Worm (Caenorhabditis elegans) whole organism, L3 larva: ENCODE results near the gene F53F4.11.

Experiments
- R02D3.7 ChIP-seq: fragments of 150-350 bp; optimal IDR thresholded peaks from 2 replicates; lab custom pipeline; 2014; ENCODE audit warnings: missing biosample characterization, missing genetic modification characterization
- ama-1 ChIP-seq: fragments of 150-350 bp; optimal IDR thresholded peaks from 2 replicates; lab custom pipeline; 2018
- ceh-28 ChIP-seq: fragments of 150-350 bp; optimal IDR thresholded peaks from 2 replicates; lab custom pipeline; 2014; ENCODE audit warnings: missing biosample characterization, missing genetic modification reagents, missing genetic modification characterization
- ceh-82 ChIP-seq: fragments of 150-350 bp; optimal IDR thresholded peaks from 2 replicates; lab custom pipeline; 2014; ENCODE audit warnings: missing biosample characterization, missing genetic modification characterization
- ceh-9 ChIP-seq: sonication (generic microtip); optimal IDR thresholded peaks from 2 replicates; lab custom pipeline; 2018; ENCODE audit warnings: missing biosample characterization, missing genetic modification characterization
- daf-12 ChIP-seq: fragments of 150-350 bp; optimal IDR thresholded peaks from 2 replicates; lab custom pipeline; 2014; ENCODE audit warnings: missing biosample characterization, missing genetic modification reagents, missing genetic modification characterization
- egl-27 ChIP-seq: sonication (generic microtip); optimal IDR thresholded peaks from 4 replicates; lab custom pipeline; 2017; ENCODE audit warnings: missing biosample characterization, missing genetic modification reagents, missing genetic modification characterization
- elt-1 ChIP-seq: fragments of 150-350 bp; optimal IDR thresholded peaks from 2 replicates; lab custom pipeline; 2014; ENCODE audit warnings: missing biosample characterization, missing genetic modification characterization
- elt-2 ChIP-seq: sonication (generic microtip); optimal IDR thresholded peaks from 2 replicates; lab custom pipeline; 2016; ENCODE audit warnings: missing genetic modification reagents, mild to moderate bottlenecking, missing genetic modification characterization, missing compliant biosample characterization
- elt-3 ChIP-seq, 3 experiments: fragments of 150-350 bp in 1 of 3; sonication (generic microtip) in 2 of 3; optimal IDR thresholded peaks; 2 replicates in 2 of 3; 4 replicates in 1 of 3; lab custom pipeline; 2014 to 2017; ENCODE audit warnings: missing biosample characterization in 3 of 3, missing genetic modification characterization in 3 of 3
- eor-1 ChIP-seq, 2 experiments: fragments of 150-350 bp; optimal IDR thresholded peaks; 2 replicates each; lab custom pipeline; 2014 to 2018; ENCODE audit warnings: missing biosample characterization in 2 of 2, missing genetic modification characterization in 2 of 2
- fkh-10 ChIP-seq: sonication (generic microtip); optimal IDR thresholded peaks from 2 replicates; lab custom pipeline; 2017; ENCODE audit warnings: missing biosample characterization, missing genetic modification reagents, missing genetic modification characterization
- fkh-2 ChIP-seq: fragments of 150-350 bp; optimal IDR thresholded peaks from 2 replicates; lab custom pipeline; 2014; ENCODE audit warnings: missing biosample characterization, missing genetic modification reagents, missing genetic modification characterization
- fos-1 ChIP-seq: fragments of 150-350 bp; optimal IDR thresholded peaks from 2 replicates; lab custom pipeline; 2014; ENCODE audit warnings: missing biosample characterization, missing genetic modification characterization
- hmg-11 ChIP-seq: sonication (generic microtip); optimal IDR thresholded peaks from 2 replicates; lab custom pipeline; 2016; ENCODE audit warnings: missing genetic modification characterization, missing compliant biosample characterization
- jun-1 ChIP-seq: fragments of 150-350 bp; optimal IDR thresholded peaks from 2 replicates; lab custom pipeline; 2014; ENCODE audit warnings: missing biosample characterization, missing genetic modification reagents, missing genetic modification characterization
- lin-15B ChIP-seq: fragments of 150-350 bp; optimal IDR thresholded peaks from 2 replicates; lab custom pipeline; 2014; ENCODE audit warnings: missing biosample characterization, missing genetic modification characterization
- lin-39 ChIP-seq: fragments of 150-350 bp; optimal IDR thresholded peaks from 2 replicates; lab custom pipeline; 2018; ENCODE audit warnings: missing biosample characterization, missing genetic modification reagents, missing genetic modification characterization
- lsy-12 ChIP-seq: sonication (generic microtip); optimal IDR thresholded peaks from 2 replicates; lab custom pipeline; 2016; ENCODE audit warnings: mild to moderate bottlenecking, missing genetic modification characterization, missing compliant biosample characterization
- mml-1 ChIP-seq: fragments of 150-350 bp; sonication (generic microtip); optimal IDR thresholded peaks from 3 replicates; lab custom pipeline; 2014; ENCODE audit warnings: missing biosample characterization, missing genetic modification characterization
- nfya-1 ChIP-seq: sonication (generic microtip); optimal IDR thresholded peaks from 2 replicates; lab custom pipeline; 2017; ENCODE audit warnings: missing genetic modification characterization, mild to moderate bottlenecking, missing compliant biosample characterization, antibody characterized with exemption, moderate library complexity; ENCODE audit not compliant: insufficient read depth
- nhr-23 ChIP-seq: fragments of 150-350 bp; optimal IDR thresholded peaks from 2 replicates; lab custom pipeline; 2014; ENCODE audit warnings: missing biosample characterization, missing genetic modification reagents, missing genetic modification characterization
- nhr-25 ChIP-seq: sonication (generic microtip); optimal IDR thresholded peaks from 2 replicates; lab custom pipeline; 2017; ENCODE audit warnings: missing biosample characterization, missing genetic modification characterization
- nhr-28 ChIP-seq: fragments of 150-350 bp; optimal IDR thresholded peaks from 2 replicates; lab custom pipeline; 2014; ENCODE audit warnings: missing biosample characterization, missing genetic modification characterization
- nhr-67 ChIP-seq: fragments of 150-350 bp; optimal IDR thresholded peaks from 2 replicates; lab custom pipeline; 2014; ENCODE audit warnings: missing biosample characterization, missing genetic modification characterization
- nhr-76 ChIP-seq: fragments of 150-350 bp; sonication (generic microtip); optimal IDR thresholded peaks from 5 replicates; lab custom pipeline; 2014; ENCODE audit warnings: missing biosample characterization, missing genetic modification characterization
- pha-4 ChIP-seq: fragments of 150-350 bp; optimal IDR thresholded peaks from 2 replicates; lab custom pipeline; 2014; ENCODE audit warnings: missing biosample characterization, missing genetic modification reagents, missing genetic modification characterization
- pqm-1 ChIP-seq: fragments of 150-350 bp; optimal IDR thresholded peaks from 2 replicates; lab custom pipeline; 2017; ENCODE audit warnings: missing biosample characterization, missing genetic modification characterization, inconsistent platforms
- sea-2 ChIP-seq: fragments of 150-350 bp; sonication (generic microtip); optimal IDR thresholded peaks from 4 replicates; lab custom pipeline; 2014; ENCODE audit warnings: missing biosample characterization, missing genetic modification reagents, missing genetic modification characterization
- skn-1 ChIP-seq: fragments of 150-350 bp; optimal IDR thresholded peaks from 2 replicates; lab custom pipeline; 2014; ENCODE audit warnings: missing biosample characterization, missing genetic modification characterization
- snpc-4 ChIP-seq: fragments of 150-350 bp; optimal IDR thresholded peaks from 2 replicates; lab custom pipeline; 2014; ENCODE audit warnings: missing biosample characterization, missing genetic modification characterization
- unc-62 ChIP-seq: fragments of 150-350 bp; sonication (generic microtip); optimal IDR thresholded peaks from 4 replicates; lab custom pipeline; 2014; ENCODE audit warnings: missing biosample characterization, missing genetic modification reagents, missing genetic modification characterization
- zag-1 ChIP-seq: fragments of 150-350 bp; optimal IDR thresholded peaks from 2 replicates; lab custom pipeline; 2014; ENCODE audit warnings: missing biosample characterization, missing genetic modification characterization
- ztf-11 ChIP-seq: fragments of 150-350 bp; optimal IDR thresholded peaks from 2 replicates; lab custom pipeline; 2014; ENCODE audit warnings: missing biosample characterization, missing genetic modification characterization

F53F4.11 gene

DNA sequence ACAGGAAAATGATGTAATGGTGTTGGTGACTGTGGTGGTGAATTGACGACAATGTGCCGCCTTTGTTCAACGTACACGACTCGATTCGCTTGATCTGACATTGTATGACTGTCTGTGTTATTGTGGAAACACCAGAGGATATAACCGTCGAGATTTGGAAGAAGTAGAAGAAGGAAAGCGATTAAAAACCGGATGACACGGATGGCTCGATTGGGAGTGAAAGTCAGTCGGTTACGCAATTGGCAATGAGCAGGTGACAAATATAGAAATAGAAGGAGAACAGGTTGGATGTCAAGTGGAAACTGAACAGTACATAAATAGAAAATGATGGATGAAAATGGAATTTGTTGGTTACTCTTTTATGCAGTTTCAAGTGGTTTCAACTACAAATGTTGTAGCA lies 23.4 kb downstream of the F53F4.11 start, which contains the start of gene rdy-2:
TSS of gene rdy-2 (minus strand) at position 101 of the 400 bp plus-strand sequence.
- TF ChIP-seq elt-1 (tag; lab: Kevin White, UChicago) (no peak), lin-15B (tag; lab: Kevin White, UChicago) (no peak), R02D3.7 (no peak), mml-1 (tag; lab: Kevin White, UChicago) (no peak), ama-1 (lab: Kevin White, UChicago) (no peak), ceh-9 (tag; lab: Kevin White, UChicago) (no peak), elt-2 (tag; lab: Kevin White, UChicago) (no peak), daf-12 (tag; lab: Kevin White, UChicago) (no peak)
- TF ChIP-seq, all 47 proteins: peak for 0

DNA sequence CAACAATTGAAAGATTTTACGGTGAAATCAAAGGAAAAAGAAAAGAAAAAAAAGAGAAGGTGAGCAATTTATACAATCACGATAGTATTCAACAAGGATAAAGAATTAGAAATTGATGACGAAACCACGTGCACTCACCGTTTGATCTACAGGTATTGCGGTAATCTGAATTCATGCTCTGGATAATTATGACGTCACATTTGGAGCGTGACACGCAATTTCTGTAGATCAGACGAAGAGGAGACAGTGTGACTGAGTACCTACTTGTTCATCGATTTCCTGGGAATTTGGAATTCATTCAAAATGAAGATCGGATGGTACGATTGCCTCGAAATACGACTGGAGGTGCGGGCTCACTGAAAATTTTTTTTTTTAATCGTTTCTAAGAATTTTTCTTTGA lies 26.0 kb downstream of the F53F4.11 start:
- no peak for TF ChIP-seq eor-1 (tag; optimal IDR thresholded peaks at IDR 0.05; lab: Kevin White, UChicago)
- TF ChIP-seq nhr-76 (tag; lab: Kevin White, UChicago): no peak
- no peak for TF ChIP-seq zag-1 (tag; lab: Kevin White, UChicago)
- no peak for TF ChIP-seq fos-1 (tag; lab: Kevin White, UChicago)
- no peak for TF ChIP-seq lin-39 (tag; lab: Kevin White, UChicago)
- no peak for TF ChIP-seq elt-1 (tag; lab: Kevin White, UChicago)
- TF ChIP-seq nhr-28 (tag; lab: Kevin White, UChicago): no peak
- TF ChIP-seq unc-62 (GFP tag; lab: Kevin White, UChicago): no peak
- TF ChIP-seq ceh-28 (tag; lab: Kevin White, UChicago): no peak
- no peak for TF ChIP-seq hmg-11 (tag; lab: Kevin White, UChicago)
- no peak for TF ChIP-seq elt-3 (tag; optimal IDR thresholded peaks at IDR 0.05; lab: Kevin White, UChicago)
- no peak for TF ChIP-seq ceh-9 (tag; lab: Kevin White, UChicago)
- TF ChIP-seq pha-4 (tag; lab: Kevin White, UChicago): no peak
- TF ChIP-seq lin-15B (tag; lab: Kevin White, UChicago): no peak
- no peak for TF ChIP-seq fkh-10 (GFP tag; lab: Kevin White, UChicago)
- no peak for TF ChIP-seq ceh-82
- no peak for TF ChIP-seq sea-2 (GFP tag; lab: Kevin White, UChicago)

DNA sequence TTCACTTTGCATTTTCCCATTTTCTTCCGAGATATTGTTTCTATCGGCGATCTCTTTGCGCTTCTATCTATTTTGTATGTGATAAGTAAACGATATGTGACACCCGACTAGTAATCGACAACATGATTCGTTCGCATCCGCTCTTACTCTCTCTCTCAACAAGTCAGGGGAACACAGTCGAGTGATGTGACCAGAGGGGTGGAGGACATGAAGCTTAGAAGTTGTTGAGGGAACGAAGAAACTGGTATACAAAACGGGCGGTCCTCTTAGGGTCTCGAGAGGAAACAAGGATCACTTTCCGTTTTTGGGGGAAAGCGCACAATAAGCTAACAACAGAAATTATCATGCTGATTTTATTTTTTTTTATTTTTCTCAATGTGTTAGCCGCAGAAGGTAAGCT lies 31.2 kb downstream of the F53F4.11 start, which contains the start of gene F53F4.4:
TSS of gene F53F4.4 (plus strand) at position 301 of the 400 bp plus-strand sequence.
- TF ChIP-seq hmg-11 (tag; lab: Kevin White, UChicago): no peak
- TF ChIP-seq fkh-2 (tag; lab: Kevin White, UChicago): no peak
- no peak for TF ChIP-seq pha-4 (tag; lab: Kevin White, UChicago)
- TF ChIP-seq egl-27 (tag; lab: Kevin White, UChicago): no peak
- TF ChIP-seq R02D3.7: no peak
- TF ChIP-seq zag-1 (tag; lab: Kevin White, UChicago): no peak
- TF ChIP-seq sea-2 (GFP tag; lab: Kevin White, UChicago): no peak
- no peak for TF ChIP-seq jun-1 (tag; lab: Kevin White, UChicago)

DNA sequence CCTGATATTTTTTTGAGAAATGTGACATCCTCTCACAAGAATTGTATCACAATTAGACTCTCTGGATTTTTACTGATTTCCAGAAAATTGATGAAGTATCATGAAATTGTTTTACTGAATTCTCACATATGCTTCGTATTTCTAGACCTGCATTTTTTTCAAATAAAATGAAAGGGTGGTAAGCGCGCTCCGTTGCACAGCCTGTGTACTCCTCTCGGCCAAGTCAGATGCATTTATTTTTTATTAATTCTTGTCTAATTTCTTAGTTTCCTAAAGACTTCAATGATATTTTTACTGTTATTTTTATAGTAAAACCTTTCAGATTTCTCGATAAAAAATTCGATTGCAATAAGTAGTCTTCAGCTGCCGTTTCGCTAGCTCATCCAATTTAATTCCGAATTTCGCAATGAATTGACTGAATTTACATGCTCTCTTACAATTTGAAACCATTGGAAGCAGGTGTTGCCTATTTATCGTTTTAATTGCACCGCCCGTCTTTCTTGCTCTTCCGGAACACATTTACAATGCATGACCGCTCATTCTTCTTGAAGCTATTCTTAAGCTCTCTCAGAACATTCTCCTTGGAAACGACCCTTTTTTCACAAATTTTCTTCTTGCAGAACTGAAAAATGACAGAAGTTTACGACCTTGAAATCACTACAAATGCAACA lies 32.7 kb downstream of the F53F4.11 start, which contains the start of gene tbcb-1:
TSS of gene tbcb-1 (plus strand) at position 621 of the 671 bp plus-strand sequence.
- TF ChIP-seq nhr-23 (tag; lab: Kevin White, UChicago) (peak; percentile 34), snpc-4 (tag; lab: Kevin White, UChicago) (peak; percentile 36), nfya-1 (tag; lab: Kevin White, UChicago) (no peak), lin-15B (tag; lab: Kevin White, UChicago) (peak; percentile 80), pha-4 (tag; lab: Kevin White, UChicago) (peak; percentile 43)

DNA sequence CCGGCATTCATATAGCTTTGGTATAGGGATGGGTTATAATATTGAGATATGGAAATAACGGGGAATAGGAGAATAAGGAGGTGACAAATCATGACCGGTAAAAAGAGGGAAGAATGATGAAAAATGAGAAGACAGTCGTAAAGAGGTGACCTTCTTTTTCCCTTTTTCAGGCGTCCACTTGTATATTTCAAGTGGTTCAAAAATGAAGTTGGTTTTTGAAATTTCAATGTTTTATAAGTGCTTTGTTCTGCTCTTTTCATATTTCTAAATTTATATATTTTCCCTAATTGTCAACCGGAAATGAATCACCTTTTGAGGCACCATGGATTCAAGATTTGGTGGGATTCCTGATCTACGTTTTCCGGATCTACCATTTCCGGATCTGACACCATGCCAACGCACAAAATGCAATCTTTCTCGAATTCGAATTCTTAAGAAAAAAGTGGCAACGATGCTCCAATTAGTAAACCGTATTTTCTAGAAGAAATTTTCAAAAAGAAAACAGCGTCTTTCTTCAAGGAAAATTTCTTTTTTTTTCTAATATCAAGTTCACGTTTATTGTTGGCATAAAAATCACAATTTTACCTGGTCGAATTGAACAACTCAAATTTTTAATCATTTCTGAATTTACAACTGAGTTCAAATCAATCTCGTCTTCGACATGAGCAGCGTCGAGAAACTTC lies 34.7 kb downstream of the F53F4.11 start, which contains the start of the genes F53F4.2 and F53F4.18:
TSS of gene F53F4.2 (minus strand) at position 101 of the 683 bp plus-strand sequence.
TSS of gene F53F4.18 (plus strand) at position 633 of the 683 bp plus-strand sequence.
- no peak for TF ChIP-seq ceh-9 (tag; lab: Kevin White, UChicago)
- no peak for TF ChIP-seq unc-62 (GFP tag; lab: Kevin White, UChicago)
- no peak for TF ChIP-seq skn-1 (tag; lab: Kevin White, UChicago)
- TF ChIP-seq ztf-11 (tag; lab: Kevin White, UChicago): no peak
- TF ChIP-seq nhr-25 (tag; lab: Kevin White, UChicago): no peak
- no peak for TF ChIP-seq ceh-82
- no peak for TF ChIP-seq lin-15B (tag; lab: Kevin White, UChicago)
- no peak for TF ChIP-seq mml-1 (tag; lab: Kevin White, UChicago)
- no peak for TF ChIP-seq egl-27 (tag; lab: Kevin White, UChicago)
- no peak for TF ChIP-seq elt-1 (tag; lab: Kevin White, UChicago)
- TF ChIP-seq lsy-12 (tag; lab: Kevin White, UChicago): no peak
- TF ChIP-seq nhr-67: no peak
- no peak for TF ChIP-seq pha-4 (tag; lab: Kevin White, UChicago)
- TF ChIP-seq snpc-4 (tag; lab: Kevin White, UChicago): no peak
- no peak for TF ChIP-seq lin-39 (tag; lab: Kevin White, UChicago)
- no peak for TF ChIP-seq sea-2 (GFP tag; lab: Kevin White, UChicago)
- TF ChIP-seq pqm-1: no peak
